Worm (Caenorhabditis elegans): ENCODE measurements around the gene syx-5.

DNA sequence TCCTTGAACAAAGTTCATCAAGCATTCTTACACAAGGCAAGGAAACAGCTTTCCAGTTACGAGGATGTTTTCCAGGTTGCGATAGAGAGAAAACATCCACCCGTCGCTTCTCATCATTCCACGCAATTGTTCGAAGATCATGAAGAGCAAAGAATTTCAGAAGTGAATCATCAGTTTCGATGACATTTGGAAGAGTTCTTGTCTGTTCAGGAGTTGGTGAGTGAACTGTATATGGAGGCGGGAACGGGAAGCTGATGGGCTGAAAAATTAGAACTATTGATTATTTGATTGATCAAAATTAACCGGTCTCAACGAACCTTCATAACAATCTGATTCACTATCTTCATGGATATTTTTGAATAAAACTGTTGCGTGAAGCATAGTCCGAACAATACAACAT lies 32.7 kb upstream of the syx-5 start:
- TF ChIP-seq sea-1 (GFP tag; conservative IDR thresholded peaks at IDR 0.05) (no peak), ama-1 (optimal IDR thresholded peaks at IDR 0.05) (no peak), tbx-37 (GFP tag; conservative IDR thresholded peaks at IDR 0.05) (no peak), ceh-36 (tag; optimal IDR thresholded peaks at IDR 0.05) (no peak), tra-4 (tag; optimal IDR thresholded peaks at IDR 0.05) (no peak), ceh-13 (GFP tag; optimal IDR thresholded peaks at IDR 0.05) (no peak)

Data from whole organism, early embryonic.